Fruit fly (Drosophila melanogaster): Measurements from ENCODE around the gene Eig71Ek.

dm6 chr3L:15641590-15642019 lies 19.4 kb upstream of the Eig71Ek start:
- no peak for TF ChIP-seq Myc (optimal IDR thresholded peaks at IDR 0.05)
- TF ChIP-seq insv (optimal IDR thresholded peaks at IDR 0.05): no peak
- TF ChIP-seq ttk (optimal IDR thresholded peaks at IDR 0.05): no peak
- TF ChIP-seq Sin3A (optimal IDR thresholded peaks at IDR 0.05): no peak
- TF ChIP-seq psq (optimal IDR thresholded peaks at IDR 0.05): no peak
- no peak for TF ChIP-seq h (optimal IDR thresholded peaks at IDR 0.05)
